Worm (Caenorhabditis elegans): ENCODE data around the gene cht-3.

DNA sequence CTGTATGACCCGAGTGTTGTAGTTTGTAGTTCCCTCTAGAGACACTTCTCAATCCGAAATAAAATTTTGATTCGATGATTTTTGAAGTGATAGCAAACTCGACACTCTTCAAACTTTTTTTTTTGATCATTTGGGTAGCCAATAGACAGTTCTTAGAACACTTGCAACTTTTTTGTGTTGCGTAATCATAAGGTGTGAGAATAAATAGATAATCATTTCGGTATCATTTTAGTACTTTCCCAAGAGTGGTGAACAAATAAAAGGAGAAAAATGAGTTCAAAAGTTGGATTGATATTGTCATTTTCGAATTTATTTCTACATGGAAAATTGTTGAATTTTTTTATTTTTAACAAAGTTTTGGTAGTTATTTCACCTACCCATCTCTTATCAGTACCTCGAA, 21.4 kb downstream of the cht-3 start:
- no peak for TF ChIP-seq ztf-11 (tag; optimal IDR thresholded peaks at IDR 0.05)
- TF ChIP-seq zag-1 (tag; optimal IDR thresholded peaks at IDR 0.05), result no peak
- no peak for TF ChIP-seq jun-1 (tag; optimal IDR thresholded peaks at IDR 0.05)
